Worm (Caenorhabditis elegans) whole organism, L2 larva: Measurements from ENCODE around the gene scb-1.
A peak's percentile ranks its signal among the peaks of the same experiment; 100 is the strongest.

Experiments
- C34F6.9 ChIP-seq: fragments of 150-350 bp; optimal IDR thresholded peaks from 2 replicates; lab custom pipeline; 2014; ENCODE audit warnings: missing biosample characterization, missing genetic modification characterization
- R02D3.7 ChIP-seq: fragments of 150-350 bp; optimal IDR thresholded peaks from 2 replicates; lab custom pipeline; 2014; ENCODE audit warnings: missing biosample characterization, missing genetic modification characterization
- Y55F3AM.14 ChIP-seq: fragments of 200-800 bp; sonication (Bioruptor generic); optimal IDR thresholded peaks from 2 replicates; lab custom pipeline; 2018; ENCODE audit warnings: mild to moderate bottlenecking, missing genetic modification characterization, missing compliant biosample characterization
- aly-2 ChIP-seq: fragments of 150-350 bp; optimal IDR thresholded peaks from 2 replicates; lab custom pipeline; 2014; ENCODE audit warnings: missing biosample characterization, missing genetic modification characterization
- ama-1 ChIP-seq: fragments of 150-350 bp; optimal IDR thresholded peaks from 2 replicates; lab custom pipeline; 2018; ENCODE audit warnings: inconsistent platforms
- blmp-1 ChIP-seq: sonication (generic microtip); optimal IDR thresholded peaks from 2 replicates; lab custom pipeline; 2017; ENCODE audit warnings: missing genetic modification characterization, mild to moderate bottlenecking, missing compliant biosample characterization, antibody characterized with exemption, moderate library complexity; ENCODE audit not compliant: insufficient read depth
- ceh-16 ChIP-seq: fragments of 150-350 bp; optimal IDR thresholded peaks from 2 replicates; lab custom pipeline; 2014; ENCODE audit warnings: missing biosample characterization, missing genetic modification characterization
- crh-2 ChIP-seq: sonication (generic microtip); optimal IDR thresholded peaks from 2 replicates; lab custom pipeline; 2017; ENCODE audit warnings: missing biosample characterization, missing genetic modification characterization
- dmd-4 ChIP-seq: sonication (generic microtip); optimal IDR thresholded peaks from 2 replicates; lab custom pipeline; 2017; ENCODE audit warnings: missing biosample characterization, missing genetic modification characterization
- egl-27 ChIP-seq: sonication (generic microtip); optimal IDR thresholded peaks from 3 replicates; lab custom pipeline; 2017; ENCODE audit warnings: missing biosample characterization, missing genetic modification reagents, missing genetic modification characterization
- elt-3 ChIP-seq: sonication (generic microtip); optimal IDR thresholded peaks from 2 replicates; lab custom pipeline; 2017; ENCODE audit warnings: missing biosample characterization, missing genetic modification characterization
- fos-1 ChIP-seq: fragments of 150-350 bp; optimal IDR thresholded peaks from 2 replicates; lab custom pipeline; 2014; ENCODE audit warnings: missing biosample characterization, missing genetic modification characterization
- gmeb-1 ChIP-seq: fragments of 150-350 bp; optimal IDR thresholded peaks from 2 replicates; lab custom pipeline; 2014; ENCODE audit warnings: missing biosample characterization, missing genetic modification characterization
- lin-11 ChIP-seq: fragments of 150-350 bp; sonication (generic microtip); optimal IDR thresholded peaks from 2 replicates; lab custom pipeline; 2014; ENCODE audit warnings: missing biosample characterization, missing genetic modification characterization, inconsistent platforms, mixed read lengths
- lsy-2 ChIP-seq, 2 experiments: fragments of 150-350 bp in 1 of 2; sonication (generic microtip) in 1 of 2; optimal IDR thresholded peaks; 2 replicates each; lab custom pipeline; 2014 to 2017; ENCODE audit warnings: missing biosample characterization in 2 of 2, missing genetic modification characterization in 2 of 2
- mab-5 ChIP-seq: fragments of 150-350 bp; optimal IDR thresholded peaks from 2 replicates; lab custom pipeline; 2014; ENCODE audit warnings: missing biosample characterization, missing genetic modification characterization
- mbf-1 ChIP-seq: sonication (generic microtip); optimal IDR thresholded peaks from 2 replicates; lab custom pipeline; 2017; ENCODE audit warnings: missing biosample characterization, missing genetic modification characterization
- nhr-10 ChIP-seq: sonication (generic microtip); optimal IDR thresholded peaks from 2 replicates; lab custom pipeline; 2017; ENCODE audit warnings: missing biosample characterization, missing genetic modification characterization
- nhr-11 ChIP-seq: fragments of 150-350 bp; optimal IDR thresholded peaks from 2 replicates; lab custom pipeline; 2014; ENCODE audit warnings: missing biosample characterization, missing genetic modification characterization
- nhr-12 ChIP-seq: fragments of 150-350 bp; optimal IDR thresholded peaks from 2 replicates; lab custom pipeline; 2014; ENCODE audit warnings: missing biosample characterization, missing genetic modification characterization
- nhr-129 ChIP-seq: fragments of 150-350 bp; optimal IDR thresholded peaks from 2 replicates; lab custom pipeline; 2014; ENCODE audit warnings: missing biosample characterization, missing genetic modification characterization
- nhr-21 ChIP-seq: fragments of 150-350 bp; optimal IDR thresholded peaks from 2 replicates; lab custom pipeline; 2014; ENCODE audit warnings: missing biosample characterization, missing genetic modification characterization
- nhr-237 ChIP-seq: fragments of 150-350 bp; optimal IDR thresholded peaks from 2 replicates; lab custom pipeline; 2014; ENCODE audit warnings: missing biosample characterization, missing genetic modification characterization
- nhr-25 ChIP-seq: fragments of 150-350 bp; sonication (generic microtip); optimal IDR thresholded peaks from 3 replicates; lab custom pipeline; 2014; ENCODE audit warnings: missing biosample characterization, missing genetic modification characterization
- nhr-6 ChIP-seq: fragments of 150-350 bp; optimal IDR thresholded peaks from 2 replicates; lab custom pipeline; 2014; ENCODE audit warnings: missing biosample characterization, missing genetic modification characterization
- peb-1 ChIP-seq: fragments of 150-350 bp; optimal IDR thresholded peaks from 2 replicates; lab custom pipeline; 2014; ENCODE audit warnings: missing biosample characterization, missing genetic modification characterization
- sem-4 ChIP-seq: fragments of 150-350 bp; optimal IDR thresholded peaks from 2 replicates; lab custom pipeline; 2014; ENCODE audit warnings: missing biosample characterization, missing genetic modification reagents, missing genetic modification characterization
- sma-3 ChIP-seq: sonication (generic microtip); optimal IDR thresholded peaks from 2 replicates; lab custom pipeline; 2016; ENCODE audit warnings: missing genetic modification reagents, missing genetic modification characterization, missing compliant biosample characterization
- sma-9 ChIP-seq, 2 experiments: fragments of 150-350 bp in 1 of 2; sonication (generic microtip) in 1 of 2; optimal IDR thresholded peaks; 2 replicates each; lab custom pipeline; 2014 to 2016; ENCODE audit warnings: missing genetic modification characterization in 2 of 2, mild to moderate bottlenecking in 1 of 2, missing biosample characterization in 1 of 2, missing compliant biosample characterization in 1 of 2, missing genetic modification reagents in 1 of 2, moderate library complexity in 1 of 2
- unc-39 ChIP-seq: fragments of 150-350 bp; optimal IDR thresholded peaks from 2 replicates; lab custom pipeline; 2014; ENCODE audit warnings: missing biosample characterization, missing genetic modification characterization
- unc-55 ChIP-seq: fragments of 150-350 bp; sonication (generic microtip); optimal IDR thresholded peaks from 3 replicates; lab custom pipeline; 2014; ENCODE audit warnings: missing biosample characterization, missing genetic modification reagents, missing genetic modification characterization
- unc-62 ChIP-seq: fragments of 150-350 bp; optimal IDR thresholded peaks from 2 replicates; lab custom pipeline; 2014; ENCODE audit warnings: missing biosample characterization, missing genetic modification reagents, missing genetic modification characterization
- zag-1 ChIP-seq: fragments of 150-350 bp; optimal IDR thresholded peaks from 2 replicates; lab custom pipeline; 2014; ENCODE audit warnings: missing biosample characterization, missing genetic modification characterization
- ztf-11 ChIP-seq: sonication (generic microtip); optimal IDR thresholded peaks from 2 replicates; lab custom pipeline; 2017; ENCODE audit warnings: missing biosample characterization, missing genetic modification characterization
- ztf-4 ChIP-seq: fragments of 150-350 bp; optimal IDR thresholded peaks from 2 replicates; lab custom pipeline; 2014; ENCODE audit warnings: missing biosample characterization, missing genetic modification characterization

scb-1 gene

DNA sequence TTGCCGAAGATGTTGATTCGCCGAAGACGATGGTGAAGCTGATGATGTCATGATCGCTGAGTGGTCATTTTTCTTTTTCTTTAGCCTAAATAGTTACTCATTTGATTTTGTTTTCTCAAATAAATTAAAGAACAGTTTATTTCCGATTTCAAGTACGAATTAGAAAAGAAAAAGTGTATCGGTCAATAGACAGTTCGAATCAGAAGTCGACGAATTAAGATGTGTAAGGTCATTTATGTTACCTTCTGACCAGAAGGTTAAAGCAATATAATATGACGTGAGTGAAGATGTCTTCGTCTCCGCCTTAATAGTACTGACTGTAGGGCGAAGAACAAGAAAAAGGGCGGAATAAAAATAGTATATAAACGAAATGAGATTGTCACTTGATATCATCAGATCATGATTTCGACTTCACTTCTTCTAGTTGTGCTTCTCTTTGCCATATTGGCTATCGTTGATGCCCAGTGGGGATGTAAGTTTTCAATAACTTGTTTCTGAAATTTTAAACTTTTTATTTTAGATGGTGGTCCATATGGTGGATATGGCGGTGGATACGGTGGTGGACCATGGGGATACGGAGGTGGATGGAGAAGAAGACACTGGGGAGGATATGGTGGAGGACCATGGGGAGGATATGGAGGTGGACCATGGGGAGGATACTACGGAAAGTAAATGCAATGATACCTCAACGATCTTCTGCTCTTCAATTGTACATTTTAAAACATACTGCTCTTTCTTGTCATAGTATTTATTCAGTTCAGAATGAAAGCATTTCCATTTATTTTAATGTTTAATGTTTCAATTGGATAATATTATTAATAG, 27.7 kb upstream of the scb-1 start, which contains the start of the genes T19C4.24 and nlp-33:
Gene T19C4.24, minus strand, starts transcription at position 51 of the 822 bp plus-strand sequence.
Gene nlp-33, plus strand, starts transcription at position 389 of the 822 bp plus-strand sequence.
- TF ChIP-seq lsy-2 (tag; optimal IDR thresholded peaks at IDR 0.05; lab: Kevin White, UChicago) (no peak), nhr-10 (tag; lab: Kevin White, UChicago) (no peak), unc-62 (GFP tag; lab: Kevin White, UChicago) (no peak), ama-1 (lab: Kevin White, UChicago) (peak; percentile 94), zag-1 (no peak), sma-3 (peak; percentile 72), nhr-11 (tag; lab: Kevin White, UChicago) (no peak), nhr-12 (tag; lab: Kevin White, UChicago) (no peak), ztf-4 (tag; lab: Kevin White, UChicago) (no peak), sem-4 (tag; lab: Kevin White, UChicago) (no peak), fos-1 (tag; lab: Kevin White, UChicago) (no peak), ceh-16 (no peak), Y55F3AM.14 (GFP tag; lab: Kevin White, UChicago) (no peak), elt-3 (tag; lab: Kevin White, UChicago) (no peak), egl-27 (tag; lab: Kevin White, UChicago) (no peak), nhr-25 (tag; lab: Kevin White, UChicago) (peak; percentile 87), peb-1 (tag; lab: Kevin White, UChicago) (no peak), nhr-6 (tag; lab: Kevin White, UChicago) (no peak), crh-2 (peak; percentile 4), sma-9 (GFP tag; optimal IDR thresholded peaks at IDR 0.05; lab: Kevin White, UChicago) (peak; percentile 37), sma-9 (tag; optimal IDR thresholded peaks at IDR 0.05; lab: Kevin White, UChicago) (no peak), blmp-1 (peak; percentile 28)

DNA sequence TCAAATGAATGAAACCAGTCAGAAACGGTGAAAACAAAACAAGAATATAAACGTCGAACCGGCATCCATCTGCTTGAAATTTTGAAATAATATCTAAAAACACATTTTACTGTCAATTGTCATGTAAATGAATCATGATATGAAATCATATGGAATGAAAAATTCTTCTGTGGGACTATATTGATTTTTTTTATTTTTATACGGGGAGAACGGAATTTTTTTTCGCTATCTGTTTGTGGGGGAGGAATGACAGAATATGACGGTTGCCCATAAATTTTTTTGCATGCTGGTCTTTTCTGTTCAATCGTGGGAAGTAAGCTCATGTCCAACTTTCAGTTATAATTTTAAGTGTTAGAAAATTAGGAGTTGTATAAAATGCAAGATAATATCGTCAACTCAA, 25.2 kb upstream of the scb-1 start, which contains the start of gene C06H2.7:
Gene C06H2.7, minus strand, starts transcription at position 101 of the 400 bp plus-strand sequence.
- TF ChIP-seq unc-55 (GFP tag; lab: Kevin White, UChicago) (no peak), R02D3.7 (no peak), nhr-6 (tag; lab: Kevin White, UChicago) (no peak), nhr-12 (tag; lab: Kevin White, UChicago) (no peak), sem-4 (tag; lab: Kevin White, UChicago) (no peak), dmd-4 (tag; lab: Kevin White, UChicago) (no peak), aly-2 (tag; lab: Kevin White, UChicago) (no peak), nhr-237 (tag; lab: Kevin White, UChicago) (no peak), C34F6.9 (tag; lab: Kevin White, UChicago) (no peak), mbf-1 (tag; lab: Kevin White, UChicago) (no peak), sma-9 (GFP tag; optimal IDR thresholded peaks at IDR 0.05; lab: Kevin White, UChicago) (no peak), sma-9 (tag; optimal IDR thresholded peaks at IDR 0.05; lab: Kevin White, UChicago) (no peak), sma-3 (no peak), ceh-16 (no peak), egl-27 (tag; lab: Kevin White, UChicago) (no peak), ztf-11 (tag; lab: Kevin White, UChicago) (no peak), nhr-21 (tag; lab: Kevin White, UChicago) (no peak), gmeb-1 (tag; lab: Kevin White, UChicago) (no peak)

DNA sequence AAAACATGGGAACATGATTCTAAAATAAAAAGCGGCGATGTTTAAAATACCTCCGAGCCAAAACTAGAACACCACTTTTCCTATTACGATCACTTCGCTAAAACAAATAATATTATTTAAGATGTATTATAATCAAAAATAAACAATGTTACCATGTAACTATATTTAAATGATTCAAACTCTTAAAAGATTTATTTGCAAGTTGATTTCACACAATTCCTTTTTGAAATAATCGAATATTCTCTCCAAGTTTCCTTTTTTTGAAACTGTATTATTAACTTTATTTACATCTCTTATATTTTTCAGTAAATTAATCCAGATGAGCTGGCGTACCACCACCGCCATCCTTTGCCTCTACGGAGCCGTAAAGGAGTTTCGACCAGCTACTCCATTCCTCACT, 21.7 kb upstream of the scb-1 start, which contains the start of gene folt-1:
Gene folt-1, plus strand, starts transcription at position 301 of the 400 bp plus-strand sequence.
- TF ChIP-seq nhr-129 (no peak), unc-55 (GFP tag; lab: Kevin White, UChicago) (no peak), sem-4 (tag; lab: Kevin White, UChicago) (no peak), unc-62 (GFP tag; lab: Kevin White, UChicago) (no peak), crh-2 (no peak), nhr-25 (tag; lab: Kevin White, UChicago) (no peak), aly-2 (tag; lab: Kevin White, UChicago) (no peak), dmd-4 (tag; lab: Kevin White, UChicago) (no peak), unc-39 (tag; lab: Kevin White, UChicago) (no peak), Y55F3AM.14 (GFP tag; lab: Kevin White, UChicago) (no peak), nhr-11 (tag; lab: Kevin White, UChicago) (no peak), lin-11 (tag; lab: Kevin White, UChicago) (no peak), mab-5 (tag; lab: Kevin White, UChicago) (no peak), gmeb-1 (tag; lab: Kevin White, UChicago) (no peak)
